Fruit fly (Drosophila melanogaster): Measurements from ENCODE around the gene Tdh.

Tdh gene

dm6 chr3L:20511499-20512108 lies 44.9 kb downstream of the Tdh start:
- TF ChIP-seq CG17612 (GFP tag; IDR thresholded peaks at IDR 0.05) (no peak), Dref (GFP tag; IDR thresholded peaks at IDR 0.05) (no peak), D19B (GFP tag; optimal IDR thresholded peaks at IDR 0.05) (peak; percentile 64), CG10366 (GFP tag; IDR thresholded peaks at IDR 0.05) (no peak), kni (GFP tag; optimal IDR thresholded peaks at IDR 0.05) (no peak), slbo (GFP tag; IDR thresholded peaks at IDR 0.05) (0 out of 2 replicates have a peak, but pooled peaks have one; percentile 6), maf-S (GFP tag; optimal IDR thresholded peaks at IDR 0.05) (no peak), pfk (GFP tag; optimal IDR thresholded peaks at IDR 0.05) (no peak), gem (tag; optimal IDR thresholded peaks at IDR 0.05) (peak; percentile 30), CG34376 (GFP tag; optimal IDR thresholded peaks at IDR 0.05) (peak; percentile 68), CG4424 (GFP tag; optimal IDR thresholded peaks at IDR 0.05) (no peak), B-H1 (GFP tag; IDR thresholded peaks at IDR 0.05) (no peak), sens (GFP tag) (no peak), cwo (GFP tag; optimal IDR thresholded peaks at IDR 0.05) (peak; percentile 78), sisA (GFP tag; IDR thresholded peaks at IDR 0.05) (no peak), nom (GFP tag; optimal IDR thresholded peaks at IDR 0.05) (peak; percentile 26), nerfin-2 (GFP tag; IDR thresholded peaks at IDR 0.05; ENCODE audit: partially characterized antibody) (no peak), NK7.1 (GFP tag; optimal IDR thresholded peaks at IDR 0.05) (no peak), CG11247 (GFP tag; IDR thresholded peaks at IDR 0.05) (no peak), cg (GFP tag; optimal IDR thresholded peaks at IDR 0.05) (no peak), ase (GFP tag; IDR thresholded peaks at IDR 0.05) (no peak), Stat92E (GFP tag; optimal IDR thresholded peaks at IDR 0.05) (no peak), CG18764 (GFP tag; optimal IDR thresholded peaks at IDR 0.05) (no peak), run (tag; optimal IDR thresholded peaks at IDR 0.05) (no peak), CG18011 (GFP tag; optimal IDR thresholded peaks at IDR 0.05) (no peak), nau (GFP tag; optimal IDR thresholded peaks at IDR 0.05) (no peak), Hsf (GFP tag; optimal IDR thresholded peaks at IDR 0.05) (no peak), sug (tag; optimal IDR thresholded peaks at IDR 0.05) (peak; percentile 70), ftz-f1 (GFP tag; optimal IDR thresholded peaks at IDR 0.05) (peak; percentile 36), CG2199 (GFP tag; IDR thresholded peaks at IDR 0.05) (no peak), CG7271 (tag; optimal IDR thresholded peaks at IDR 0.05) (no peak), Lhr (GFP tag; optimal IDR thresholded peaks at IDR 0.05) (no peak), Rfx (GFP tag; IDR thresholded peaks at IDR 0.05) (no peak), wek (GFP tag; optimal IDR thresholded peaks at IDR 0.05) (no peak), E2f2 (GFP tag; IDR thresholded peaks at IDR 0.05) (peak; percentile 25; the same call in 1 of the 2 replicates), CG13296 (GFP tag; optimal IDR thresholded peaks at IDR 0.05) (no peak), D19A (tag; optimal IDR thresholded peaks at IDR 0.05) (no peak), CG1603 (tag; optimal IDR thresholded peaks at IDR 0.05) (no peak), CG14710 (tag; optimal IDR thresholded peaks at IDR 0.05) (no peak), CG6689 (GFP tag; IDR thresholded peaks at IDR 0.05) (no peak), tin (GFP tag; optimal IDR thresholded peaks at IDR 0.05) (no peak)

dm6 chr3L:20514101-20514500 lies 47.4 kb downstream of the Tdh start:
- TF ChIP-seq CG17328 (GFP tag; IDR thresholded peaks at IDR 0.05) (no peak), CG6175 (GFP tag; IDR thresholded peaks at IDR 0.05) (no peak), knrl (GFP tag; IDR thresholded peaks at IDR 0.05; ENCODE audit: partially characterized antibody) (no peak), toy (GFP tag; IDR thresholded peaks at IDR 0.05) (no peak), CoRest (tag; optimal IDR thresholded peaks at IDR 0.05) (no peak), Pdp1 (GFP tag; optimal IDR thresholded peaks at IDR 0.05) (peak in 1 of 2 experiments; percentile 0), sens (GFP tag) (peak; percentile 50), chinmo (GFP tag; IDR thresholded peaks at IDR 0.05; ENCODE audit: partially characterized antibody) (0 out of 4 replicates have a peak, but pooled peaks have one; percentile 30), gfzf (GFP tag; optimal IDR thresholded peaks at IDR 0.05) (no peak), CG1603 (tag; optimal IDR thresholded peaks at IDR 0.05) (no peak), dpn (GFP tag; optimal IDR thresholded peaks at IDR 0.05) (no peak)
